Worm (Caenorhabditis elegans): ENCODE measurements around the gene C34F6.5.

Gene C34F6.5

DNA sequence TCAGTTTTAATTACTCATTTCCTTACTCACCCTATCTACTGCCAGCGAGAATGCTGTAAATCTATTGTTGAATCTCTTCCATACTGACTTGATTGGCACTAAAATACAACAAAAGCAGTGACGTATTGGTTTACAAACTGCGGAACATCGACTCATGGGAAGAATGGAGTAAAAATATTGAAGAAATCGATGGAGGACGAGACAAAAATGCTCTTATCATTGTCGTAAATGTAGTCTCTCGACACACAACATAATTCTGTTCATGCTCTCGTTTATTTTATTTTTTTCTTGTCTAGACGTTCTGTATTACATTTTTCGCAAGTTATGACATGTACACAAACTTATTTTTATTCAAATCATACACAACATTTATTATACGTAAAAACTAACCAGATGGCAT is 4.9 kb downstream of the C34F6.5 start, which contains the start of gene C34F6.11:
TSS of gene C34F6.11 (minus strand) at position 160 of the 400 bp plus-strand sequence.
- no peak for TF ChIP-seq snpc-4 (tag; optimal IDR thresholded peaks at IDR 0.05)
- no peak for TF ChIP-seq nhr-28 (tag; optimal IDR thresholded peaks at IDR 0.05)

DNA sequence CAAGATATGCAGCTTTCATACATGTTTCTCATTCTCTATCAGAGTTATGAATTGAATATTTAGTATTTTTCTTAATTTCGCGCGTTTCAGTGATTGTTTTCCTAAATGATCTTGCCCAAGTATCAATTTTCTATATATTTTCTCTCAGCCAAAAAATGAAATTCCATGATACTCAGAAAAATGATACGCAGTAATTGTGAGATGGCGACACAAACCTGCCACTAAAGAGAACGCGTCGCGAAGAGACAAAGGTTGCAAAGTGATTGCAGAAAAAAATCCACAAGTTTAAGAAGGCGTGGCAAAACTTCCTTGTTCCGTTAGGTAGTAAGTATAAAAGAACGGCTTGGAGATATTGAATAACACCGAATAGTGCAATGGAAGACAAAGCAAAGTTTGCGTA is 7.5 kb downstream of the C34F6.5 start, which contains the start of gene col-179:
TSS of gene col-179 (plus strand) at position 301 of the 400 bp plus-strand sequence.
- no peak for TF ChIP-seq unc-39 (tag; optimal IDR thresholded peaks at IDR 0.05)
- no peak for TF ChIP-seq drap-1 (GFP tag; optimal IDR thresholded peaks at IDR 0.05)

DNA sequence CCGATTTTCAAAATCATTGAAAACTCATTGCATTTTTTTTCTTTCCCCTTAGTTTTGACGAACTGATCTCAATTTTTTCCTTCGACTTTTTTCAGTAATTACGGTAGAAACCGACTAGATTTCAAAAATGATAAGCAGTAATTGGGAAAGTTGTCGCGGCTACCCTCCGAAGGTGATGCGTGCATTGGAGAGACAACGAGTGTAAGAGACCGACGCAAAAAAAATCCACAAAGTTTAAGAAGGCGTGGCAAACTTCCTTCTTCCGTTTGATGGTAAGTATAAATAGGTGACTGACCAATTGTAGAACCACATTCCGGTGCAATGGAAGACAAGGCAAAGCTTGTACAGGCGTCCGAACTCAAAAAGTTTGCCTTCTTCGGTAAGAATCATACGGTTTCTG is 9.5 kb downstream of the C34F6.5 start, which contains the start of gene col-178:
TSS of gene col-178 (plus strand) at position 301 of the 400 bp plus-strand sequence.
- TF ChIP-seq ceh-83 (GFP tag; optimal IDR thresholded peaks at IDR 0.05) (no peak), snpc-4 (tag; optimal IDR thresholded peaks at IDR 0.05) (no peak), mab-5 (tag; optimal IDR thresholded peaks at IDR 0.05) (no peak), ceh-39 (tag; optimal IDR thresholded peaks at IDR 0.05) (no peak), mls-2 (tag; optimal IDR thresholded peaks at IDR 0.05) (no peak), sem-2 (GFP tag; optimal IDR thresholded peaks at IDR 0.05) (no peak), ztf-11 (tag; optimal IDR thresholded peaks at IDR 0.05) (no peak), pha-4 (tag; optimal IDR thresholded peaks at IDR 0.05) (no peak), tbx-8 (GFP tag; optimal IDR thresholded peaks at IDR 0.05) (no peak), elt-3 (tag; optimal IDR thresholded peaks at IDR 0.05) (no peak), nhr-28 (tag; optimal IDR thresholded peaks at IDR 0.05) (no peak), bed-3 (GFP tag; optimal IDR thresholded peaks at IDR 0.05) (no peak), elt-1 (tag; optimal IDR thresholded peaks at IDR 0.05; ENCODE audit: borderline replicate concordance, insufficient read depth) (no peak), drap-1 (GFP tag; optimal IDR thresholded peaks at IDR 0.05) (no peak), nhr-12 (tag; optimal IDR thresholded peaks at IDR 0.05) (no peak)

DNA sequence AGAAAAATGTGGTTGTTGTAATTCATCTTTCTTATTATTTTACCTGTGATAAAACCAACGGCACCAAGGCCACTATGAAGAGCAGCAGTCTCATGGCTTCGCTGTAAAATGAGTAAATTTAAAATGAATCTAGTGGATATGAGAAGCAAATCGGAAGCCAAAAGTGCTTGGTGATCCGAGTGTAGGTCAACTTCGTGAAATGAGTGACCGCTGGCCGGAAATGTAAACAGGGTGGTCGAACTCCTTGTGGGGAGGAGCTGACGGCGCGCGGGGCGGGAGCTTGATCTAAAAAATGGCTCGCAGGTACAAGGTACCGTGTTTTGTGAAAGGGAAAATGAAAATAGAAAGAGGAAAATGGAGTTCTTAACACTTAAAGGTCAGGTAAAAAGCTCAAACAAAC is 11.9 kb downstream of the C34F6.5 start, which contains the start of gene C34F6.1:
TSS of gene C34F6.1 (minus strand) at position 101 of the 400 bp plus-strand sequence.
- TF ChIP-seq mls-2 (tag; optimal IDR thresholded peaks at IDR 0.05) (no peak), nhr-76 (tag; optimal IDR thresholded peaks at IDR 0.05) (no peak), mep-1 (tag; optimal IDR thresholded peaks at IDR 0.05) (no peak), bed-3 (GFP tag; optimal IDR thresholded peaks at IDR 0.05) (no peak)

DNA sequence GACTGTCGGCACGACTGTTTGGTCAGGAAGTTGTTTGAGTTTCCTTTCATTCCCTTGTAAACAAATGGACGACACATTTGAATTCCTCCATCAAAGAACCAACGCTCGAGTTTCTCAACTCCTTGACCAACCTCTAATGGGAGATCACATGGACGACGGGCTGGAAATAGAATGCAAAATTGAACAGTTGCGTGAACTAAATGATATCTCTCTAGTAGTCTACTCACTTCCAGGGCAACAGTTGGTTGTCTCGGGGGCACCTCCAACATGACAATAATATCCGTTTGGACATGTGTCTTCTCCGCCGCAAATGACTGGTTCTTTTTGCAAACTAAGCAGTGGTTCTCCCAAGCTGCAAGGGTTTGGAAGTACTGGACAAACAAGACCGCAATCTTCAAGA is 15.0 kb downstream of the C34F6.5 start:
- TF ChIP-seq ham-2 (GFP tag; optimal IDR thresholded peaks at IDR 0.05), result no peak
- peak; percentile 90 for TF ChIP-seq hlh-1 (tag; optimal IDR thresholded peaks at IDR 0.05)
- TF ChIP-seq drap-1 (GFP tag; optimal IDR thresholded peaks at IDR 0.05), result no peak

DNA sequence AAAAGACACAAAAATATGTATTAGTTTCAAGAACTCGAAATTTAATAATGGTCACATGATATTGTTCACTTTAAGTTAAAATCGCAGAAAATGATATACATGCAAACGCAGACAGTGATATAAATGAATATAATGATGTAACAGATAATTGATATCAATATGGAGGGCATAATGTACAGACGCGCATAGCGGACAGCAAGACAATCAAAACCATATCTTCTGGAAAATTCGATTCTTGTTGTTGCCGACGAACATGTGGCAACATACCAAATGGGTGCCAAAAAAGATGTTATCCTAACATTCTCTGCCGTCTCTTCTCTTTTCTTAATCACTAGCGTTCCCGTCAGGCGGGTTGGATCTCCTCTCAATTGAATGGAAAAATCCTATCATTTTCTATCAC is 18.2 kb downstream of the C34F6.5 start:
- TF ChIP-seq elt-1 (tag; optimal IDR thresholded peaks at IDR 0.05; ENCODE audit: borderline replicate concordance, insufficient read depth) (peak; percentile 29), unc-62 (GFP tag; optimal IDR thresholded peaks at IDR 0.05) (peak; percentile 26), tbx-8 (GFP tag; optimal IDR thresholded peaks at IDR 0.05) (no peak), unc-120 (tag; optimal IDR thresholded peaks at IDR 0.05; ENCODE audit: poor library complexity, severe bottlenecking) (peak; percentile 20)

DNA sequence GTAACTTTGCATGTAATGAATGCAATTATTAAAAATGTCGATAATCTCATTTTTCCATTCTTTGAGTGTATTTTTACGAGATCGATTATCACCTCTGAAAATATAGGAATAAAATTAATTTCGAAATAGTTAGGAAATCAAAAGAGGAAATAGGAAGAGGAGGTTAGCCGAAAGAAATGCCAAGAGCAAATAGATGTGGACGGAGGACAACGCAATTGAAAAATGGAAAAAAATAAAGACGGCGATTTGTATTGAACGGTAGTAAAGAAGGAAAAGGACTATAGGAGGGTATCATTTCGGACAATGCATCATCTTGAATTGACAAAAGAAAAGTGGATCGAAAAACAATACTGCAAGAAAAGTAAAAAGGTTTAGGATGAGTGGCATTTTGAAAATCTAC is 19.2 kb downstream of the C34F6.5 start, which contains the start of gene F13D2.1:
TSS of gene F13D2.1 (minus strand) at position 101 of the 400 bp plus-strand sequence.
- TF ChIP-seq bed-3 (GFP tag; optimal IDR thresholded peaks at IDR 0.05) (no peak), snpc-4 (tag; optimal IDR thresholded peaks at IDR 0.05) (no peak), elt-1 (tag; optimal IDR thresholded peaks at IDR 0.05; ENCODE audit: borderline replicate concordance, insufficient read depth) (no peak), nhr-12 (tag; optimal IDR thresholded peaks at IDR 0.05) (no peak)

DNA sequence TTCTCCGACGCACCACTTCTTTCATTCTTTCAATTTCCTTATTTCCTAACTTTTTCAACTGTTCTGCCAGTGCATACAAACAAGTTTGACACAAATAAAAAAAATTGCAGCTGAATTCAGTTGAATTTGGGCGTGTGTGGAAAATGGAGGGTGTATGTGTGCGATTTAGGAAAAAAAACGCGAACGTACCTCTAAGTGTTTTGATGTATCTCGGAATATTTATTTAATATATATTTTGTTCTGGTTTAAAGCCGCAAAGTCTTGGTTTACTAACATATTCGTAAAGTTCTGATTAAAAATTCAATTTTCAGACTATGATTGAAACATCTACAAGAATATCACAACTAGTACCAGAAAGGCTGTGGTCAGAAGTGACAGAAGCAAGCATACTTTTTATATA is 23.2 kb downstream of the C34F6.5 start, which contains the start of gene gnrr-7:
TSS of gene gnrr-7 (plus strand) at position 301 of the 400 bp plus-strand sequence.
- TF ChIP-seq M03D4.4 (tag; optimal IDR thresholded peaks at IDR 0.05), result no peak
- TF ChIP-seq flh-1 (GFP tag; optimal IDR thresholded peaks at IDR 0.05), result no peak
- TF ChIP-seq pha-4 (tag; optimal IDR thresholded peaks at IDR 0.05), result no peak
- no peak for TF ChIP-seq ceh-43 (GFP tag; optimal IDR thresholded peaks at IDR 0.05)
- no peak for TF ChIP-seq elt-3 (tag; optimal IDR thresholded peaks at IDR 0.05)
- no peak for TF ChIP-seq drap-1 (GFP tag; optimal IDR thresholded peaks at IDR 0.05)
- TF ChIP-seq lin-13 (tag; optimal IDR thresholded peaks at IDR 0.05), result no peak
- no peak for TF ChIP-seq lsy-2 (tag; optimal IDR thresholded peaks at IDR 0.05)
- TF ChIP-seq hlh-1 (tag; optimal IDR thresholded peaks at IDR 0.05), result no peak
- no peak for TF ChIP-seq unc-120 (tag; optimal IDR thresholded peaks at IDR 0.05; ENCODE audit: poor library complexity, severe bottlenecking)
- TF ChIP-seq bed-3 (GFP tag; optimal IDR thresholded peaks at IDR 0.05), result no peak
- TF ChIP-seq snpc-4 (tag; optimal IDR thresholded peaks at IDR 0.05), result no peak
- TF ChIP-seq ces-1 (GFP tag; optimal IDR thresholded peaks at IDR 0.05), result no peak

Data from whole organism, mixed stage, embryonic.